Worm (Caenorhabditis elegans) whole organism, late embryonic: Measurements from ENCODE around the gene sta-2.
A peak's percentile ranks its signal among the peaks of the same experiment; 100 is the strongest.

Experiments
- C38D4.7 ChIP-seq: fragments of 200-800 bp; sonication (Bioruptor generic); optimal IDR thresholded peaks from 2 replicates; lab custom pipeline; 2018; ENCODE audit warnings: mild to moderate bottlenecking, missing genetic modification characterization, moderate library complexity, missing compliant biosample characterization
- K02D7.2 ChIP-seq: sonication (generic microtip); optimal IDR thresholded peaks from 2 replicates; lab custom pipeline; 2017; ENCODE audit warnings: mild to moderate bottlenecking, missing genetic modification characterization, missing compliant biosample characterization
- T23F11.4 ChIP-seq: fragments of 200-800 bp; sonication (Bioruptor generic); optimal IDR thresholded peaks from 2 replicates; lab custom pipeline; 2018; ENCODE audit warnings: mild to moderate bottlenecking, missing genetic modification characterization, missing compliant biosample characterization
- ceh-14 ChIP-seq: sonication (generic microtip); optimal IDR thresholded peaks from 2 replicates; lab custom pipeline; 2016; ENCODE audit warnings: missing genotype, missing genetic modification characterization, missing compliant biosample characterization
- ceh-18 ChIP-seq: sonication (generic microtip); optimal IDR thresholded peaks from 2 replicates; lab custom pipeline; 2016; ENCODE audit warnings: missing genetic modification characterization, missing compliant biosample characterization
- ceh-2 ChIP-seq: sonication (generic microtip); optimal IDR thresholded peaks from 2 replicates; lab custom pipeline; 2016; ENCODE audit warnings: missing genotype, missing genetic modification characterization, missing compliant biosample characterization
- ceh-24 ChIP-seq: sonication (generic microtip); optimal IDR thresholded peaks from 2 replicates; lab custom pipeline; 2016; ENCODE audit warnings: mild to moderate bottlenecking, missing genetic modification characterization, missing compliant biosample characterization
- ceh-31 ChIP-seq: sonication (generic microtip); optimal IDR thresholded peaks from 2 replicates; lab custom pipeline; 2016; ENCODE audit warnings: missing genetic modification characterization, missing compliant biosample characterization
- ceh-48 ChIP-seq: sonication (generic microtip); optimal IDR thresholded peaks from 2 replicates; lab custom pipeline; 2016; ENCODE audit warnings: missing genetic modification characterization, inconsistent platforms, missing compliant biosample characterization
- ceh-6 ChIP-seq: fragments of 200-800 bp; sonication (Bioruptor generic); optimal IDR thresholded peaks from 2 replicates; lab custom pipeline; 2018; ENCODE audit warnings: mild to moderate bottlenecking, missing genetic modification characterization, missing compliant biosample characterization
- ceh-9 ChIP-seq: sonication (generic microtip); optimal IDR thresholded peaks from 2 replicates; lab custom pipeline; 2016; ENCODE audit warnings: mild to moderate bottlenecking, missing genetic modification characterization, inconsistent platforms, missing compliant biosample characterization
- dmd-4 ChIP-seq: sonication (generic microtip); optimal IDR thresholded peaks from 2 replicates; lab custom pipeline; 2016; ENCODE audit warnings: borderline replicate concordance, missing genetic modification characterization, missing compliant biosample characterization
- ets-4 ChIP-seq: sonication (generic microtip); optimal IDR thresholded peaks from 2 replicates; lab custom pipeline; 2016; ENCODE audit warnings: missing genetic modification characterization, missing compliant biosample characterization
- eyg-1 ChIP-seq: sonication (generic microtip); optimal IDR thresholded peaks from 2 replicates; lab custom pipeline; 2016; ENCODE audit warnings: missing genotype, missing genetic modification characterization, missing compliant biosample characterization
- fkh-10 ChIP-seq: fragments of 150-350 bp; optimal IDR thresholded peaks from 2 replicates; lab custom pipeline; 2014; ENCODE audit warnings: missing biosample characterization, missing genetic modification reagents, missing genetic modification characterization
- fkh-6 ChIP-seq: sonication (generic microtip); optimal IDR thresholded peaks from 2 replicates; lab custom pipeline; 2016; ENCODE audit warnings: missing genetic modification characterization, missing compliant biosample characterization
- gmeb-2 ChIP-seq: sonication (generic microtip); optimal IDR thresholded peaks from 2 replicates; lab custom pipeline; 2016; ENCODE audit warnings: missing genetic modification characterization, inconsistent platforms, missing compliant biosample characterization
- hlh-6 ChIP-seq: sonication (generic microtip); optimal IDR thresholded peaks from 2 replicates; lab custom pipeline; 2016; ENCODE audit warnings: missing genotype, missing genetic modification characterization, missing compliant biosample characterization
- lim-6 ChIP-seq: sonication (generic microtip); optimal IDR thresholded peaks from 2 replicates; lab custom pipeline; 2016; ENCODE audit warnings: missing genetic modification characterization, missing compliant biosample characterization
- mec-3 ChIP-seq: sonication (generic microtip); optimal IDR thresholded peaks from 2 replicates; lab custom pipeline; 2016; ENCODE audit warnings: borderline replicate concordance, missing genetic modification characterization, missing compliant biosample characterization
- nfya-1 ChIP-seq: sonication (generic microtip); optimal IDR thresholded peaks from 2 replicates; lab custom pipeline; 2017; ENCODE audit warnings: missing genetic modification characterization, mild to moderate bottlenecking, missing compliant biosample characterization, antibody characterized with exemption, moderate library complexity
- nhr-11 ChIP-seq: fragments of 150-350 bp; optimal IDR thresholded peaks from 2 replicates; lab custom pipeline; 2014; ENCODE audit warnings: missing biosample characterization, missing genetic modification characterization
- pha-2 ChIP-seq: sonication (generic microtip); optimal IDR thresholded peaks from 2 replicates; lab custom pipeline; 2017; ENCODE audit warnings: mild to moderate bottlenecking, missing genetic modification characterization, missing compliant biosample characterization
- pqm-1 ChIP-seq: sonication (generic microtip); optimal IDR thresholded peaks from 2 replicates; lab custom pipeline; 2016; ENCODE audit warnings: missing genetic modification characterization, missing compliant biosample characterization
- sdc-2 ChIP-seq: sonication (generic microtip); optimal IDR thresholded peaks from 2 replicates; lab custom pipeline; 2016; ENCODE audit warnings: missing genotype, missing genetic modification characterization, missing compliant biosample characterization
- syd-9 ChIP-seq: sonication (generic microtip); optimal IDR thresholded peaks from 2 replicates; lab custom pipeline; 2016; ENCODE audit warnings: mild to moderate bottlenecking, missing genetic modification characterization, moderate library complexity, missing compliant biosample characterization
- tbx-7 ChIP-seq: sonication (generic microtip); optimal IDR thresholded peaks from 2 replicates; lab custom pipeline; 2016; ENCODE audit warnings: missing genotype, missing genetic modification characterization, missing compliant biosample characterization
- unc-42 ChIP-seq: sonication (generic microtip); optimal IDR thresholded peaks from 2 replicates; lab custom pipeline; 2016; ENCODE audit warnings: missing genotype, missing genetic modification characterization, missing compliant biosample characterization
- zip-5 ChIP-seq: sonication (generic microtip); optimal IDR thresholded peaks from 2 replicates; lab custom pipeline; 2016; ENCODE audit warnings: missing genetic modification characterization, missing compliant biosample characterization
- ztf-16 ChIP-seq: sonication (generic microtip); optimal IDR thresholded peaks from 2 replicates; lab custom pipeline; 2017; ENCODE audit warnings: missing genetic modification characterization, missing compliant biosample characterization

The sta-2 gene

ce11 chrV:9767941-9768340 is 26.9 kb downstream of the sta-2 start:
- TF ChIP-seq ceh-2 (no peak), eyg-1 (tag; lab: Kevin White, UChicago) (no peak), gmeb-2 (tag; lab: Kevin White, UChicago) (no peak), hlh-6 (tag; lab: Kevin White, UChicago) (no peak), ceh-6 (GFP tag; lab: Kevin White, UChicago) (no peak), ceh-9 (tag; lab: Kevin White, UChicago) (no peak), fkh-6 (no peak)

ce11 chrV:9768828-9769778 is 28.1 kb downstream of the sta-2 start, which contains the start of gene unc-42:
TSS of gene unc-42 (minus strand) at chrV:9769391.
- no peak for TF ChIP-seq ceh-48
- no peak for TF ChIP-seq C38D4.7 (GFP tag; lab: Kevin White, UChicago)
- no peak for TF ChIP-seq unc-42
- peak; percentile 33 for TF ChIP-seq nfya-1 (tag; lab: Kevin White, UChicago)
- no peak for TF ChIP-seq pqm-1 (tag; lab: Kevin White, UChicago)
- peak; percentile 69 for TF ChIP-seq ceh-31

- no peak for TF ChIP-seq ets-4 (tag; lab: Kevin White, UChicago)
- TF ChIP-seq ceh-24 (tag; lab: Kevin White, UChicago): no peak
- no peak for TF ChIP-seq ceh-2
- TF ChIP-seq ceh-14: no peak
- TF ChIP-seq unc-42: no peak
- TF ChIP-seq tbx-7: no peak
- no peak for TF ChIP-seq ztf-16 (tag; lab: Kevin White, UChicago)
- no peak for TF ChIP-seq mec-3
These were observed 30.3 kb downstream of the sta-2 start for ce11 chrV:9771311-9771710.

- no peak for TF ChIP-seq lim-6 (tag; lab: Kevin White, UChicago)
- no peak for TF ChIP-seq K02D7.2
These were observed 31.0 kb downstream of the sta-2 start, which contains the start of gene F46B6.2 for ce11 chrV:9771970-9772369. TSS of gene F46B6.2 (plus strand) at chrV:9772285.

ce11 chrV:9775734-9776133 is 34.7 kb downstream of the sta-2 start, which contains the start of gene F46B6.12:
TSS of gene F46B6.12 (minus strand) at chrV:9775834.
- TF ChIP-seq fkh-10 (GFP tag; lab: Kevin White, UChicago): no peak
- no peak for TF ChIP-seq ceh-18 (tag; lab: Kevin White, UChicago)
- no peak for TF ChIP-seq ceh-48
- TF ChIP-seq, all 69 proteins: peak for 0

- TF ChIP-seq sdc-2 (tag; lab: Kevin White, UChicago) (no peak), nhr-11 (tag; lab: Kevin White, UChicago) (no peak), ceh-2 (no peak), fkh-10 (GFP tag; lab: Kevin White, UChicago) (no peak), T23F11.4 (no peak), zip-5 (no peak), dmd-4 (tag; lab: Kevin White, UChicago) (no peak), syd-9 (tag; lab: Kevin White, UChicago) (no peak), pha-2 (no peak), ceh-31 (no peak)
These were observed 36.6 kb downstream of the sta-2 start, which contains the start of gene smg-4 for ce11 chrV:9777645-9778044. TSS of gene smg-4 (minus strand) at chrV:9777745.
